Worm (Caenorhabditis elegans): ENCODE results near the gene gly-10.

Gene gly-10

ce11 chrIV:13826363-13826762 is 47.5 kb downstream of the gly-10 start:
- TF ChIP-seq nhr-76 (tag; optimal IDR thresholded peaks at IDR 0.05): no peak
- no peak for TF ChIP-seq nhr-2 (tag; optimal IDR thresholded peaks at IDR 0.05)
- TF ChIP-seq unc-120 (tag; optimal IDR thresholded peaks at IDR 0.05; ENCODE audit: poor library complexity, severe bottlenecking): peak; percentile 98
- TF ChIP-seq nhr-237 (tag; optimal IDR thresholded peaks at IDR 0.05): no peak
- no peak for TF ChIP-seq drap-1 (GFP tag; optimal IDR thresholded peaks at IDR 0.05)
- peak; percentile 100 for TF ChIP-seq hlh-1 (tag; optimal IDR thresholded peaks at IDR 0.05)
- TF ChIP-seq mab-5 (tag; optimal IDR thresholded peaks at IDR 0.05): peak; percentile 71
- TF ChIP-seq blmp-1 (tag; optimal IDR thresholded peaks at IDR 0.05): peak; percentile 14
- TF ChIP-seq lin-32 (GFP tag; optimal IDR thresholded peaks at IDR 0.05): no peak
- no peak for TF ChIP-seq ceh-43 (GFP tag; optimal IDR thresholded peaks at IDR 0.05)
- TF ChIP-seq unc-62 (GFP tag; optimal IDR thresholded peaks at IDR 0.05): peak; percentile 92
- no peak for TF ChIP-seq ces-1 (GFP tag; optimal IDR thresholded peaks at IDR 0.05)

ce11 chrIV:13827586-13827985 is 48.7 kb downstream of the gly-10 start, which contains the start of gene rga-5:
Gene rga-5 (plus strand): TSS chrIV:13827886.
- no peak for TF ChIP-seq ces-1 (GFP tag; optimal IDR thresholded peaks at IDR 0.05)
- TF ChIP-seq drap-1 (GFP tag; optimal IDR thresholded peaks at IDR 0.05): no peak
- TF ChIP-seq nhr-2 (tag; optimal IDR thresholded peaks at IDR 0.05): no peak
- no peak for TF ChIP-seq flh-1 (GFP tag; optimal IDR thresholded peaks at IDR 0.05)
- TF ChIP-seq mep-1 (tag; optimal IDR thresholded peaks at IDR 0.05): no peak
- TF ChIP-seq nhr-12 (tag; optimal IDR thresholded peaks at IDR 0.05): no peak
- TF ChIP-seq zip-8 (tag; optimal IDR thresholded peaks at IDR 0.05): no peak
- TF ChIP-seq ham-2 (GFP tag; optimal IDR thresholded peaks at IDR 0.05): no peak
- TF ChIP-seq cnd-1 (tag; optimal IDR thresholded peaks at IDR 0.05): no peak
- TF ChIP-seq ceh-83 (GFP tag; optimal IDR thresholded peaks at IDR 0.05): no peak
- no peak for TF ChIP-seq unc-62 (GFP tag; optimal IDR thresholded peaks at IDR 0.05)
- TF ChIP-seq nhr-76 (tag; optimal IDR thresholded peaks at IDR 0.05): no peak
- no peak for TF ChIP-seq nhr-28 (tag; optimal IDR thresholded peaks at IDR 0.05)
- no peak for TF ChIP-seq nhr-237 (tag; optimal IDR thresholded peaks at IDR 0.05)
- TF ChIP-seq mab-5 (tag; optimal IDR thresholded peaks at IDR 0.05): no peak
- no peak for TF ChIP-seq lin-13 (tag; optimal IDR thresholded peaks at IDR 0.05)
- no peak for TF ChIP-seq blmp-1 (tag; optimal IDR thresholded peaks at IDR 0.05)
